Worm (Caenorhabditis elegans) whole organism, L1 larva: ENCODE measurements around the gene cacn-1.
A peak's percentile ranks its signal among the peaks of the same experiment; 100 is the strongest.

Experiments used
- elt-2 ChIP-seq: sonication (generic microtip); optimal IDR thresholded peaks from 2 replicates; lab custom pipeline; 2016; ENCODE audit warnings: missing genetic modification characterization, mild to moderate bottlenecking, inconsistent platforms, missing compliant biosample characterization, missing genetic modification reagents
- fkh-8 ChIP-seq: sonication (generic microtip); optimal IDR thresholded peaks from 2 replicates; lab custom pipeline; 2016; ENCODE audit warnings: mild to moderate bottlenecking, missing genetic modification characterization, missing compliant biosample characterization
- lin-35 ChIP-seq, 2 experiments: fragments of 150-350 bp; optimal IDR thresholded peaks; 2 replicates each; lab custom pipeline; 2014; ENCODE audit warnings: missing biosample characterization in 2 of 2, missing genetic modification characterization in 2 of 2, missing genetic modification reagents in 2 of 2
- nhr-237 ChIP-seq: fragments of 150-350 bp; optimal IDR thresholded peaks from 2 replicates; lab custom pipeline; 2014; ENCODE audit warnings: missing biosample characterization, missing genetic modification characterization
- nhr-28 ChIP-seq: fragments of 150-350 bp; optimal IDR thresholded peaks from 2 replicates; lab custom pipeline; 2014; ENCODE audit warnings: missing biosample characterization, missing genetic modification characterization
- rnt-1 ChIP-seq: sonication (generic microtip); optimal IDR thresholded peaks from 2 replicates; lab custom pipeline; 2016; ENCODE audit warnings: mild to moderate bottlenecking, missing genetic modification characterization, moderate library complexity, missing compliant biosample characterization
- skn-1 ChIP-seq: fragments of 150-350 bp; optimal IDR thresholded peaks from 2 replicates; lab custom pipeline; 2014; ENCODE audit warnings: missing biosample characterization, missing genetic modification characterization
- unc-130 ChIP-seq: fragments of 150-350 bp; optimal IDR thresholded peaks from 2 replicates; lab custom pipeline; 2017; ENCODE audit warnings: missing biosample characterization, missing genetic modification characterization, inconsistent platforms
- unc-62 ChIP-seq: fragments of 150-350 bp; optimal IDR thresholded peaks from 2 replicates; lab custom pipeline; 2014; ENCODE audit warnings: missing biosample characterization, missing genetic modification reagents, missing genetic modification characterization
- zag-1 ChIP-seq: fragments of 150-350 bp; optimal IDR thresholded peaks from 2 replicates; lab custom pipeline; 2014; ENCODE audit warnings: missing biosample characterization, missing genetic modification characterization

DNA sequence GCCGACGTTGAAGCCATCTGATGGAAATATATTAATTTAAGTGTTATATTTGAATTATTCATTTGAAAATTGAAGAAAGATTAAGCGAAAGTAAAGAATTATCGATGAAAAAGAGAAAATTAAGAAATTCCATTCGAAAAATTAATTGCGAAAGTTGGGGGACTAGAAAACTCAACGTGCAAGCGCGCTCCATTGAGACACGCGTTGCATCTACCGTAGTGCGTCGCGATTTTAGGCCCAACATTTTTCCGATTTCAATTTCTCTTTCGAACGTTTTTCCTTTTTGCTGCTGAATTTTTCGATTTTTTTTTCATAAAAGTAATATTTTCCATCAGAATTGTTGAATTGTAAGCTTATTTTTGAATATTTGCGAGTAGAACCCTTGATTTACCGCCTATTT is 12.4 kb upstream of the cacn-1 start, which contains the start of gene Y48B6A.1:
- no peak for TF ChIP-seq unc-62 (GFP tag; lab: Kevin White, UChicago)
- no peak for TF ChIP-seq zag-1 (tag; lab: Kevin White, UChicago)
- TF ChIP-seq unc-130 (tag; lab: Kevin White, UChicago) = peak; percentile 99
- TF ChIP-seq nhr-28 (tag; lab: Kevin White, UChicago) = no peak
- peak; percentile 99 for TF ChIP-seq rnt-1
- TF ChIP-seq nhr-237 (tag; lab: Kevin White, UChicago) = peak; percentile 90
- TF ChIP-seq skn-1 = peak; percentile 97
- TF ChIP-seq lin-35 (GFP tag; optimal IDR thresholded peaks at IDR 0.05; lab: Kevin White, UChicago) = peak; percentile 93 to 95
- TF ChIP-seq elt-2 (tag; lab: Kevin White, UChicago) = peak; percentile 49
- peak; percentile 97 for TF ChIP-seq fkh-8
